Fruit fly (Drosophila melanogaster) Kc167 (cell line): ENCODE data around the gene CG3081.

Source experiments
- Myc ChIP-seq: fragments of >200 bp; optimal IDR thresholded peaks from 2 replicates; lab custom pipeline; 2017; ENCODE audit warnings: missing external identifiers
- Sin3A ChIP-seq: fragments of >200 bp; optimal IDR thresholded peaks from 2 replicates; lab custom pipeline; 2018; ENCODE audit warnings: missing external identifiers
- h ChIP-seq: fragments of >200 bp; optimal IDR thresholded peaks from 3 replicates; lab custom pipeline; 2018; ENCODE audit warnings: missing external identifiers
- insv ChIP-seq: fragments of >200 bp; optimal IDR thresholded peaks from 3 replicates; lab custom pipeline; 2018; ENCODE audit warnings: missing external identifiers
- psq ChIP-seq: fragments of >200 bp; optimal IDR thresholded peaks from 2 replicates; lab custom pipeline; 2017; ENCODE audit warnings: missing external identifiers
- ttk ChIP-seq: sonication (Bioruptor generic); optimal IDR thresholded peaks from 2 replicates; lab custom pipeline; 2017; ENCODE audit warnings: missing external identifiers

CG3081 gene

dm6 chrX:4643887-4644286 lies at the start of gene CG3081:
Gene CG3081 (minus strand): TSS chrX:4643987.
- TF ChIP-seq Sin3A (lab: Kevin White, UChicago) = no peak
- TF ChIP-seq insv (lab: Kevin White, UChicago) = no peak
- no peak for TF ChIP-seq Myc
- no peak for TF ChIP-seq psq
- TF ChIP-seq ttk (lab: Kevin White, UChicago) = no peak
- TF ChIP-seq h = no peak

- TF ChIP-seq h (no peak), ttk (lab: Kevin White, UChicago) (no peak), psq (no peak), Sin3A (lab: Kevin White, UChicago) (no peak), Myc (no peak), insv (lab: Kevin White, UChicago) (no peak)
Observed at dm6 chrX:4692963-4693362, 49.2 kb upstream of the CG3081 start.

- no peak for TF ChIP-seq ttk (lab: Kevin White, UChicago)
- no peak for TF ChIP-seq Myc
- TF ChIP-seq Sin3A (lab: Kevin White, UChicago) = no peak
- no peak for TF ChIP-seq insv (lab: Kevin White, UChicago)
- no peak for TF ChIP-seq h
- no peak for TF ChIP-seq psq
Observed at dm6 chrX:4691226-4691625, 47.4 kb upstream of the CG3081 start.

- no peak for TF ChIP-seq insv (lab: Kevin White, UChicago)
- no peak for TF ChIP-seq Sin3A (lab: Kevin White, UChicago)
- no peak for TF ChIP-seq psq
- no peak for TF ChIP-seq Myc
- no peak for TF ChIP-seq ttk (lab: Kevin White, UChicago)
- no peak for TF ChIP-seq h
Observed at dm6 chrX:4690767-4691166, 47.0 kb upstream of the CG3081 start.

dm6 chrX:4687778-4688399 lies 44.1 kb upstream of the CG3081 start, which contains the start of gene ctp:
Gene ctp (plus strand): TSS chrX:4687800.
- peak; percentile 95 for TF ChIP-seq psq
- TF ChIP-seq Myc = no peak

- TF ChIP-seq Sin3A (lab: Kevin White, UChicago) = no peak
- TF ChIP-seq Myc = no peak
- TF ChIP-seq psq = no peak
- no peak for TF ChIP-seq ttk (lab: Kevin White, UChicago)
- TF ChIP-seq h = no peak
- TF ChIP-seq insv (lab: Kevin White, UChicago) = no peak
Observed at dm6 chrX:4686723-4687122, 42.9 kb upstream of the CG3081 start, which contains the start of gene Pp2C1. Gene Pp2C1 (minus strand): TSS chrX:4686903.

- TF ChIP-seq Sin3A (lab: Kevin White, UChicago) (no peak), ttk (lab: Kevin White, UChicago) (no peak), Myc (no peak), h (no peak), insv (lab: Kevin White, UChicago) (no peak), psq (no peak)
Observed at dm6 chrX:4686150-4686549, 42.4 kb upstream of the CG3081 start.

- no peak for TF ChIP-seq Sin3A (lab: Kevin White, UChicago)
- TF ChIP-seq Myc = no peak
- no peak for TF ChIP-seq ttk (lab: Kevin White, UChicago)
- no peak for TF ChIP-seq h
- no peak for TF ChIP-seq psq
- TF ChIP-seq insv (lab: Kevin White, UChicago) = no peak
Observed at dm6 chrX:4684444-4684924, 40.7 kb upstream of the CG3081 start.

dm6 chrX:4679813-4680381 lies 36.1 kb upstream of the CG3081 start:
- TF ChIP-seq insv (lab: Kevin White, UChicago) (no peak), Myc (no peak), h (no peak), psq (no peak), Sin3A (lab: Kevin White, UChicago) (no peak), ttk (lab: Kevin White, UChicago) (no peak)

- TF ChIP-seq Myc (no peak), insv (lab: Kevin White, UChicago) (no peak), h (no peak), ttk (lab: Kevin White, UChicago) (no peak), psq (no peak), Sin3A (lab: Kevin White, UChicago) (no peak)
Observed at dm6 chrX:4678913-4679812, 35.4 kb upstream of the CG3081 start, which contains the start of gene fzr. Gene fzr (minus strand): TSS chrX:4679537.

- TF ChIP-seq Sin3A (lab: Kevin White, UChicago) (no peak), psq (no peak), Myc (no peak), h (no peak), insv (lab: Kevin White, UChicago) (no peak), ttk (lab: Kevin White, UChicago) (no peak)
Observed at dm6 chrX:4678146-4678912, 34.5 kb upstream of the CG3081 start.

dm6 chrX:4677427-4677826 lies 33.6 kb upstream of the CG3081 start:
- TF ChIP-seq h (no peak), psq (no peak), insv (lab: Kevin White, UChicago) (no peak), Sin3A (lab: Kevin White, UChicago) (no peak), ttk (lab: Kevin White, UChicago) (no peak), Myc (no peak)
